Worm (Caenorhabditis elegans): Measurements from ENCODE around the gene C18A3.7.

- TF ChIP-seq aly-2 (tag; optimal IDR thresholded peaks at IDR 0.05) = no peak
- no peak for TF ChIP-seq lsy-2 (tag; optimal IDR thresholded peaks at IDR 0.05)
- TF ChIP-seq lir-3 (tag; optimal IDR thresholded peaks at IDR 0.05; ENCODE audit: poor library complexity) = no peak
- no peak for TF ChIP-seq elt-3 (tag; optimal IDR thresholded peaks at IDR 0.05)
- no peak for TF ChIP-seq nhr-77 (tag; optimal IDR thresholded peaks at IDR 0.05)
- TF ChIP-seq skn-1 (tag; optimal IDR thresholded peaks at IDR 0.05) = no peak
Observed at ce11 chrII:5680703-5681102, 49.5 kb downstream of the C18A3.7 start, which contains the start of gene flp-27.
